Worm (Caenorhabditis elegans) whole organism, early embryonic: ENCODE results near the gene F55G1.6.

Experiments used
- B0310.2 ChIP-seq: sonication (generic microtip); optimal IDR thresholded peaks from 2 replicates; lab custom pipeline; 2016; ENCODE audit warnings: mild to moderate bottlenecking, missing genetic modification characterization, missing compliant biosample characterization
- F13C5.2 ChIP-seq: sonication (generic microtip); optimal IDR thresholded peaks from 2 replicates; lab custom pipeline; 2017; ENCODE audit warnings: mild to moderate bottlenecking, missing genetic modification characterization, inconsistent platforms, missing compliant biosample characterization
- aly-1 ChIP-seq: sonication (generic microtip); optimal IDR thresholded peaks from 2 replicates; lab custom pipeline; 2016; ENCODE audit warnings: missing genetic modification characterization, missing compliant biosample characterization
- ama-1 ChIP-seq: fragments of 150-350 bp; optimal IDR thresholded peaks from 2 replicates; lab custom pipeline; 2014
- ceh-36 ChIP-seq: sonication (generic microtip); optimal IDR thresholded peaks from 2 replicates; lab custom pipeline; 2016; ENCODE audit warnings: missing genetic modification characterization, inconsistent platforms, missing compliant biosample characterization
- ets-7 ChIP-seq: sonication (generic microtip); optimal IDR thresholded peaks from 2 replicates; lab custom pipeline; 2016; ENCODE audit warnings: missing genotype, missing genetic modification characterization, missing compliant biosample characterization
- flt-1 ChIP-seq: fragments of 200-800 bp; sonication (Bioruptor generic); IDR thresholded peaks from 2 replicates; pipeline ENCODE4 v1.3.6; 2022; ENCODE audit warnings: missing genetic modification characterization, missing compliant biosample characterization
- hmbx-1 ChIP-seq: sonication (generic microtip); optimal IDR thresholded peaks from 2 replicates; lab custom pipeline; 2016; ENCODE audit warnings: mild to moderate bottlenecking, missing genetic modification characterization, missing compliant biosample characterization
- pes-1 ChIP-seq: fragments of 200-800 bp; sonication (Bioruptor generic); IDR thresholded peaks from 2 replicates; pipeline ENCODE4 v1.3.6; 2022; ENCODE audit warnings: missing genetic modification reagents, missing genetic modification characterization, missing compliant biosample characterization
- scrt-1 ChIP-seq: fragments of 200-800 bp; sonication (Bioruptor generic); IDR thresholded peaks from 2 replicates; pipeline ENCODE4 v1.3.6; 2022; ENCODE audit warnings: missing genetic modification characterization, missing compliant biosample characterization
- sea-1 ChIP-seq: fragments of 200-800 bp; sonication (Bioruptor generic); conservative IDR thresholded peaks from 2 replicates; pipeline ENCODE4 v1.3.6; 2022; ENCODE audit warnings: missing genetic modification characterization, missing compliant biosample characterization
- tbx-11 ChIP-seq: fragments of 200-800 bp; sonication (Bioruptor generic); IDR thresholded peaks from 2 replicates; pipeline ENCODE4 v1.3.6; 2022; ENCODE audit warnings: missing genetic modification characterization, missing compliant biosample characterization
- tra-4 ChIP-seq: sonication (generic microtip); optimal IDR thresholded peaks from 2 replicates; lab custom pipeline; 2017; ENCODE audit warnings: missing genetic modification characterization, missing compliant biosample characterization

ce11 chrIV:7506711-7507110 lies 33.4 kb downstream of the F55G1.6 start:
- no peak for TF ChIP-seq tra-4 (tag; lab: Kevin White, UChicago)
- TF ChIP-seq tbx-11, result no peak
- no peak for TF ChIP-seq scrt-1 (GFP tag; lab: Robert Waterston, UW)
- no peak for TF ChIP-seq ama-1
- no peak for TF ChIP-seq pes-1 (GFP tag; lab: Robert Waterston, UW)
- no peak for TF ChIP-seq hmbx-1 (tag; lab: Kevin White, UChicago)
- TF ChIP-seq ceh-36 (tag; lab: Kevin White, UChicago), result no peak
- TF ChIP-seq B0310.2 (tag; lab: Kevin White, UChicago), result no peak
- no peak for TF ChIP-seq ets-7 (tag; lab: Kevin White, UChicago)
- TF ChIP-seq aly-1 (tag; lab: Kevin White, UChicago), result no peak
- TF ChIP-seq F13C5.2, result no peak
- no peak for TF ChIP-seq flt-1 (GFP tag; lab: Robert Waterston, UW)
- TF ChIP-seq sea-1, result no peak
